Fruit fly (Drosophila melanogaster) whole organism, embryonic: ENCODE measurements around the gene CG5846.

Source experiments
- ATbp ChIP-seq: fragments of 200-800 bp; sonication (Bioruptor generic); optimal IDR thresholded peaks from 2 replicates; lab custom pipeline; 2017; ENCODE audit warnings: missing biosample characterization, mild to moderate bottlenecking, missing genetic modification characterization, missing genetic modification reagents
- Blimp-1 ChIP-seq: fragments of 200-800 bp; sonication (Bioruptor generic); optimal IDR thresholded peaks from 3 replicates; lab custom pipeline; 2018; ENCODE audit warnings: missing biosample characterization, missing genetic modification characterization, mild to moderate bottlenecking, moderate library complexity, missing genetic modification reagents
- CG10565 ChIP-seq: fragments of 200-800 bp; sonication (Bioruptor generic); optimal IDR thresholded peaks from 3 replicates; lab custom pipeline; 2016; ENCODE audit warnings: missing biosample characterization, mild to moderate bottlenecking, missing genetic modification characterization
- CG13424 ChIP-seq: fragments of 200-800 bp; sonication (Bioruptor generic); optimal IDR thresholded peaks from 2 replicates; lab custom pipeline; 2019; ENCODE audit warnings: missing biosample characterization, mild to moderate bottlenecking, missing genetic modification characterization, moderate library complexity
- CG1529 ChIP-seq: fragments of 200-800 bp; sonication (Bioruptor generic); optimal IDR thresholded peaks from 3 replicates; lab custom pipeline; 2018; ENCODE audit warnings: missing biosample characterization, missing genetic modification characterization
- CG1603 ChIP-seq: fragments of 200-800 bp; sonication (Bioruptor generic); optimal IDR thresholded peaks from 2 replicates; lab custom pipeline; 2019; ENCODE audit warnings: missing biosample characterization, mild to moderate bottlenecking, missing genetic modification characterization, moderate library complexity
- CG17359 ChIP-seq: fragments of 200-800 bp; sonication (Bioruptor generic); optimal IDR thresholded peaks from 3 replicates; lab custom pipeline; 2018; ENCODE audit warnings: missing biosample characterization, mild to moderate bottlenecking, missing genetic modification characterization, moderate library complexity
- CG17568 ChIP-seq: fragments of 200-800 bp; sonication (Bioruptor generic); optimal IDR thresholded peaks from 2 replicates; lab custom pipeline; 2018; ENCODE audit warnings: missing biosample characterization, mild to moderate bottlenecking, missing genetic modification characterization, moderate library complexity
- CG17802 ChIP-seq: fragments of 200-800 bp; sonication (Bioruptor generic); optimal IDR thresholded peaks from 2 replicates; lab custom pipeline; 2018; ENCODE audit warnings: missing biosample characterization, mild to moderate bottlenecking, missing genetic modification characterization, moderate library complexity
- CG17829 ChIP-seq: fragments of 200-800 bp; optimal IDR thresholded peaks from 2 replicates; lab custom pipeline; 2019; ENCODE audit warnings: missing biosample characterization, mild to moderate bottlenecking, missing genetic modification characterization, moderate library complexity
- CG1832 ChIP-seq: fragments of 200-800 bp; sonication (Bioruptor generic); optimal IDR thresholded peaks from 2 replicates; lab custom pipeline; 2017; ENCODE audit warnings: missing biosample characterization, mild to moderate bottlenecking, missing genetic modification characterization, inconsistent platforms
- CG2202 ChIP-seq: fragments of 200-800 bp; sonication (Bioruptor generic); optimal IDR thresholded peaks from 2 replicates; lab custom pipeline; 2018; ENCODE audit warnings: missing biosample characterization, mild to moderate bottlenecking, missing genetic modification characterization
- CG30431 ChIP-seq: fragments of 200-800 bp; sonication (Bioruptor generic); optimal IDR thresholded peaks from 2 replicates; lab custom pipeline; 2017; ENCODE audit warnings: missing biosample characterization, missing genetic modification characterization
- CG3065 ChIP-seq: fragments of 200-800 bp; sonication (Bioruptor generic); optimal IDR thresholded peaks from 2 replicates; lab custom pipeline; 2016; ENCODE audit warnings: missing biosample characterization, missing genetic modification characterization
- CG3838 ChIP-seq: fragments of 200-800 bp; sonication (Bioruptor generic); optimal IDR thresholded peaks from 3 replicates; lab custom pipeline; 2016; ENCODE audit warnings: missing biosample characterization, missing genetic modification characterization
- CG7357 ChIP-seq: fragments of 200-800 bp; sonication (Bioruptor generic); IDR thresholded peaks from 3 replicates; pipeline ENCODE4 v1.3.6; 2022; ENCODE audit warnings: missing biosample characterization, missing genetic modification characterization
- CG7556 ChIP-seq: fragments of 200-800 bp; sonication (Bioruptor generic); optimal IDR thresholded peaks from 2 replicates; lab custom pipeline; 2017; ENCODE audit warnings: missing biosample characterization, mild to moderate bottlenecking, missing genetic modification characterization
- Fer3 ChIP-seq: fragments of 200-800 bp; sonication (Bioruptor generic); optimal IDR thresholded peaks from 2 replicates; lab custom pipeline; 2018; ENCODE audit warnings: missing biosample characterization, mild to moderate bottlenecking, missing genetic modification characterization, moderate library complexity
- HLH4C ChIP-seq: fragments of 200-800 bp; sonication (Bioruptor generic); IDR thresholded peaks from 3 replicates; pipeline ENCODE4 v1.3.6; 2022; ENCODE audit warnings: missing biosample characterization, missing genetic modification characterization; ENCODE audit not compliant: partially characterized antibody
- MTF-1 ChIP-seq: fragments of 200-800 bp; sonication (Bioruptor generic); optimal IDR thresholded peaks from 2 replicates; lab custom pipeline; 2018; ENCODE audit warnings: missing biosample characterization, mild to moderate bottlenecking, missing genetic modification characterization, borderline replicate concordance
- Oli ChIP-seq: fragments of 200-800 bp; sonication (Bioruptor generic); optimal IDR thresholded peaks from 2 replicates; lab custom pipeline; 2018; ENCODE audit warnings: missing biosample characterization, mild to moderate bottlenecking, missing genetic modification characterization, moderate library complexity
- Optix ChIP-seq: fragments of 200-800 bp; sonication (Bioruptor generic); IDR thresholded peaks from 3 replicates; pipeline ENCODE4 v1.3.6; 2022; ENCODE audit warnings: missing biosample characterization, missing genetic modification characterization
- Rfx ChIP-seq: fragments of 200-800 bp; sonication (Bioruptor generic); IDR thresholded peaks from 2 replicates; pipeline ENCODE4 v1.3.6; 2022; ENCODE audit warnings: missing biosample characterization, missing genetic modification characterization
- Sox102F ChIP-seq: fragments of 200-800 bp; sonication (Bioruptor generic); optimal IDR thresholded peaks from 2 replicates; lab custom pipeline; 2018; ENCODE audit warnings: missing biosample characterization, mild to moderate bottlenecking, missing genetic modification characterization, moderate library complexity
- Spps ChIP-seq: fragments of 200-800 bp; sonication (Bioruptor generic); optimal IDR thresholded peaks from 2 replicates; lab custom pipeline; 2018; ENCODE audit warnings: missing biosample characterization, mild to moderate bottlenecking, missing genetic modification characterization
- Trl ChIP-seq, 3 experiments: fragments of >200 bp in 2 of 3; fragments of 200-800 bp in 1 of 3; sonication (Bioruptor generic) in 1 of 3; optimal IDR thresholded peaks; 2 replicates in 1 of 3; 3 replicates in 2 of 3; lab custom pipeline; 2016 to 2017; ENCODE audit warnings: missing biosample characterization in 1 of 3, missing genetic modification characterization in 1 of 3
- bigmax ChIP-seq: fragments of 200-800 bp; sonication (Bioruptor generic); optimal IDR thresholded peaks from 2 replicates; lab custom pipeline; 2018; ENCODE audit warnings: missing biosample characterization, mild to moderate bottlenecking, missing genetic modification characterization
- br ChIP-seq: fragments of >200 bp; optimal IDR thresholded peaks from 2 replicates; lab custom pipeline; 2017
- croc ChIP-seq: fragments of 200-800 bp; sonication (Bioruptor generic); conservative IDR thresholded peaks from 3 replicates; pipeline ENCODE4 v1.3.6; 2022; ENCODE audit warnings: missing biosample characterization, missing genetic modification characterization
- crp ChIP-seq, 2 experiments: fragments of 200-800 bp; sonication (Bioruptor generic); optimal IDR thresholded peaks; 2 replicates in 1 of 2; 3 replicates in 1 of 2; lab custom pipeline; 2017; ENCODE audit warnings: missing biosample characterization in 2 of 2, missing genetic modification characterization in 2 of 2, mild to moderate bottlenecking in 1 of 2, moderate library complexity in 1 of 2
- danr ChIP-seq: fragments of 200-800 bp; sonication (Bioruptor generic); IDR thresholded peaks from 2 replicates; pipeline ENCODE4 v1.3.6; 2022; ENCODE audit warnings: missing biosample characterization, missing genetic modification characterization
- dpn ChIP-seq, 2 experiments: fragments of 200-800 bp; sonication (Bioruptor generic); optimal IDR thresholded peaks; 3 replicates each; lab custom pipeline; 2016; ENCODE audit warnings: missing biosample characterization in 2 of 2, missing genetic modification characterization in 2 of 2
- emc ChIP-seq: fragments of 200-800 bp; sonication (Bioruptor generic); optimal IDR thresholded peaks from 2 replicates; lab custom pipeline; 2016; ENCODE audit warnings: missing biosample characterization, missing genetic modification characterization
- fu2 ChIP-seq: fragments of 200-800 bp; sonication (Bioruptor generic); optimal IDR thresholded peaks from 2 replicates; lab custom pipeline; 2016; ENCODE audit warnings: missing biosample characterization, missing genetic modification characterization
- gsb-n ChIP-seq: fragments of 200-800 bp; sonication (Bioruptor generic); optimal IDR thresholded peaks from 3 replicates; lab custom pipeline; 2018; ENCODE audit warnings: missing biosample characterization, mild to moderate bottlenecking, missing genetic modification characterization
- hb ChIP-seq: fragments of 200-800 bp; sonication (Bioruptor generic); IDR thresholded peaks from 3 replicates; pipeline ENCODE4 v1.3.6; 2022; ENCODE audit warnings: missing biosample characterization, missing genetic modification characterization; ENCODE audit not compliant: partially characterized antibody
- ind ChIP-seq: fragments of 200-800 bp; sonication (Bioruptor generic); optimal IDR thresholded peaks from 3 replicates; lab custom pipeline; 2016; ENCODE audit warnings: missing biosample characterization, missing genetic modification characterization
- lilli ChIP-seq: fragments of 200-800 bp; sonication (Bioruptor generic); optimal IDR thresholded peaks from 3 replicates; lab custom pipeline; 2016; ENCODE audit warnings: missing biosample characterization, missing genetic modification characterization
- lmd ChIP-seq: fragments of 200-800 bp; sonication (Bioruptor generic); IDR thresholded peaks from 2 replicates; pipeline ENCODE4 v1.3.6; 2022; ENCODE audit warnings: missing biosample characterization, missing genetic modification characterization
- otp ChIP-seq: fragments of 200-800 bp; sonication (Bioruptor generic); IDR thresholded peaks from 3 replicates; pipeline ENCODE4, ENCODE4 v1.3.6; 2022; ENCODE audit warnings: missing biosample characterization, missing genetic modification characterization
- pan ChIP-seq, 4 experiments: fragments of >200 bp in 3 of 4; fragments of 200-800 bp in 1 of 4; sonication (Bioruptor generic) in 1 of 4; optimal IDR thresholded peaks in 3 of 4; IDR thresholded peaks in 1 of 4; 2 replicates each; pipeline versions ENCODE4 v1.3.6 to Lab custom; 2017 to 2022; ENCODE audit warnings: missing biosample characterization in 2 of 4, missing genetic modification characterization in 2 of 4, mixed read lengths in 1 of 4
- pita ChIP-seq: fragments of 200-800 bp; sonication (Bioruptor generic); optimal IDR thresholded peaks from 2 replicates; lab custom pipeline; 2017; ENCODE audit warnings: missing biosample characterization, mild to moderate bottlenecking, missing genetic modification characterization
- pum ChIP-seq: fragments of 200-800 bp; sonication (Bioruptor generic); optimal IDR thresholded peaks from 2 replicates; lab custom pipeline; 2016; ENCODE audit warnings: missing biosample characterization, missing genetic modification characterization
- ranshi ChIP-seq: fragments of 200-800 bp; sonication (Bioruptor generic); IDR thresholded peaks from 2 replicates; pipeline ENCODE4 v1.3.6; 2022; ENCODE audit warnings: missing biosample characterization, missing genetic modification characterization
- row ChIP-seq: fragments of 200-800 bp; sonication (Bioruptor generic); IDR thresholded peaks from 3 replicates; pipeline ENCODE4 v1.3.6; 2022; ENCODE audit warnings: missing biosample characterization, missing genetic modification characterization
- sens-2 ChIP-seq: fragments of 200-800 bp; sonication (Bioruptor generic); IDR thresholded peaks from 2 replicates; pipeline ENCODE4 v1.3.6; 2022; ENCODE audit warnings: missing biosample characterization, missing genetic modification characterization

Gene CG5846

DNA sequence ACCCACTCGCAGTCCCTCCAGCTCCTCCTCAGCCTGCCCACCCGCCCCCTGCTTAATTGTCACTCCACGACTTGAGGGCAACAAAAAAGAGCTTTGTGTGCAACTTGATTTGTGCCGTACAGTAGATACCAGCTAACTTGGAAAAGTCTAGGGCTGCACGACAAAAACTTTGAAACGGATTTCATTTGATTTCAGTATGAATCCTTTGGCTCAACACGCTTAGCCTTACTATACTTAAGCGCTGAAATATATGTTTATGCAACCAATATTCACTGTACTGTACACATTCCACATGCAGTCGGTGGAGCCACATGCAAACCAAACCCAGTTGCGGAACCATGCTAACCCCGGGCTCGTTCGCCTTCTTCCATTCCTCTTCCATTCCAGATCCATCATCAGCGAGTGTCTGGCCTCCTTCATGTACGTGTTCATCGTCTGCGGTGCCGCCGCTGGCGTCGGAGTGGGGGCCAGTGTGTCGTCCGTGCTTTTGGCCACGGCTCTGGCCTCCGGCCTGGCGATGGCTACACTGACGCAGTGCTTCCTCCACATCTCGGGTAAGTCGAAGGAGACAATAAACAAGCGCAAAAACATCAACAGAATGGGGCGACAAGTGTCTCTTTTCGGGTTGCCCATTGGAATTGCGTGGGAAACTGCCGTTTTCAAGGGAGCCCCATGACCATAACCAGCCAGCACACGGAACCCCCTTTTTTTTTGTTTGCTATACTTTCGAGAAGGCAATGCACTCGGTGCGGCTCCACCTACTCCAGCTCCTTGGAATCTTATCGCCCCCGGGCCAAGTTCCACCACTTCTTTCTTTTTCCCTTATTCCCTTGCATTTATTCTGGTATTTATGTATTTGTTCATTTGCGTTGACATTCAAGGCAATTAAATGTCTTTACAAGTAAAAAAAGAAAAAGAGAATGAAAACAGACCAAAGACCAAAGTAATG lies 29.6 kb upstream of the CG5846 start (continued):
- TF ChIP-seq CG7357 (GFP tag; lab: Robert Waterston, UW) (peak; percentile 16; the same call in 1 of the 3 replicates), CG10565 (GFP tag; lab: Kevin White, UChicago) (no peak), ATbp (GFP tag; lab: Kevin White, UChicago) (peak; percentile 61), CG13424 (tag; lab: Kevin White, UChicago) (peak; percentile 34), hb (GFP tag; lab: Robert Waterston, UW) (no peak), pum (GFP tag; lab: Kevin White, UChicago) (peak; percentile 26), CG2202 (tag; lab: Kevin White, UChicago) (peak; percentile 34), bigmax (GFP tag; lab: Kevin White, UChicago) (no peak), crp (GFP tag; optimal IDR thresholded peaks at IDR 0.05; lab: Kevin White, UChicago) (no peak), ind (peak; percentile 57), sens-2 (GFP tag; lab: Robert Waterston, UW) (no peak), Optix (GFP tag; lab: Robert Waterston, UW) (peak; percentile 76; the same call in 2 of the 3 replicates), row (GFP tag; lab: Robert Waterston, UW) (peak; percentile 62), otp (GFP tag; lab: Robert Waterston, UW) (peak; percentile 70; the same call in 2 of the 3 replicates), Oli (tag; lab: Kevin White, UChicago) (peak; percentile 63), croc (peak; percentile 68), MTF-1 (no peak), lilli (peak; percentile 26), Trl (optimal IDR thresholded peaks at IDR 0.05; lab: Kevin White, UChicago) (no peak), Trl (GFP tag; optimal IDR thresholded peaks at IDR 0.05; lab: Kevin White, UChicago) (peak; percentile 11), Fer3 (peak; percentile 18), CG30431 (peak; percentile 11), Blimp-1 (GFP tag; lab: Kevin White, UChicago) (peak; percentile 78), CG17568 (GFP tag; lab: Kevin White, UChicago) (no peak), CG1529 (GFP tag; lab: Kevin White, UChicago) (peak; percentile 15), pan (optimal IDR thresholded peaks at IDR 0.05; lab: Kevin White, UChicago) (no peak), pan (GFP tag; optimal IDR thresholded peaks at IDR 0.05 in 1 of 2, IDR thresholded peaks at IDR 0.05 in 1 of 2) (peak in 1 of 2 experiments; percentile 69), pita (no peak), Spps (tag; lab: Kevin White, UChicago) (peak; percentile 50), HLH4C (GFP tag; lab: Robert Waterston, UW) (no peak), CG3838 (GFP tag; lab: Kevin White, UChicago) (no peak), CG3065 (no peak), br (lab: Kevin White, UChicago) (no peak), CG1832 (no peak), lmd (GFP tag; lab: Robert Waterston, UW) (peak; percentile 65), ranshi (GFP tag; lab: Robert Waterston, UW) (peak; percentile 67; the same call in 1 of the 2 replicates), Sox102F (GFP tag; lab: Kevin White, UChicago) (peak; percentile 72), dpn (GFP tag; optimal IDR thresholded peaks at IDR 0.05; lab: Kevin White, UChicago) (peak; percentile 20 to 56), gsb-n (peak; percentile 16), fu2 (GFP tag; lab: Kevin White, UChicago) (no peak), CG17829 (tag; lab: Kevin White, UChicago) (peak; percentile 65), emc (no peak), CG17359 (tag; lab: Kevin White, UChicago) (peak; percentile 72), danr (GFP tag; lab: Robert Waterston, UW) (0 out of 2 replicates have a peak, but pooled peaks have one; percentile 21), Rfx (GFP tag; lab: Robert Waterston, UW) (peak; percentile 45; the same call in 1 of the 2 replicates), CG1603 (tag; lab: Kevin White, UChicago) (peak; percentile 83), CG17802 (tag; lab: Kevin White, UChicago) (peak; percentile 55), CG7556 (GFP tag; lab: Kevin White, UChicago) (peak; percentile 34)
